Worm (Caenorhabditis elegans) whole organism, L4/young adult: ENCODE data around the gene pycr-4.

Experiments used
- W03F9.2 ChIP-seq: fragments of 150-350 bp; optimal IDR thresholded peaks from 2 replicates; lab custom pipeline; 2014; ENCODE audit warnings: missing biosample characterization, missing genetic modification characterization
- him-1 ChIP-seq: sonication (generic microtip); optimal IDR thresholded peaks from 2 replicates; lab custom pipeline; 2016; ENCODE audit warnings: missing genotype, missing genetic modification reagents, missing genetic modification characterization, missing compliant biosample characterization

DNA sequence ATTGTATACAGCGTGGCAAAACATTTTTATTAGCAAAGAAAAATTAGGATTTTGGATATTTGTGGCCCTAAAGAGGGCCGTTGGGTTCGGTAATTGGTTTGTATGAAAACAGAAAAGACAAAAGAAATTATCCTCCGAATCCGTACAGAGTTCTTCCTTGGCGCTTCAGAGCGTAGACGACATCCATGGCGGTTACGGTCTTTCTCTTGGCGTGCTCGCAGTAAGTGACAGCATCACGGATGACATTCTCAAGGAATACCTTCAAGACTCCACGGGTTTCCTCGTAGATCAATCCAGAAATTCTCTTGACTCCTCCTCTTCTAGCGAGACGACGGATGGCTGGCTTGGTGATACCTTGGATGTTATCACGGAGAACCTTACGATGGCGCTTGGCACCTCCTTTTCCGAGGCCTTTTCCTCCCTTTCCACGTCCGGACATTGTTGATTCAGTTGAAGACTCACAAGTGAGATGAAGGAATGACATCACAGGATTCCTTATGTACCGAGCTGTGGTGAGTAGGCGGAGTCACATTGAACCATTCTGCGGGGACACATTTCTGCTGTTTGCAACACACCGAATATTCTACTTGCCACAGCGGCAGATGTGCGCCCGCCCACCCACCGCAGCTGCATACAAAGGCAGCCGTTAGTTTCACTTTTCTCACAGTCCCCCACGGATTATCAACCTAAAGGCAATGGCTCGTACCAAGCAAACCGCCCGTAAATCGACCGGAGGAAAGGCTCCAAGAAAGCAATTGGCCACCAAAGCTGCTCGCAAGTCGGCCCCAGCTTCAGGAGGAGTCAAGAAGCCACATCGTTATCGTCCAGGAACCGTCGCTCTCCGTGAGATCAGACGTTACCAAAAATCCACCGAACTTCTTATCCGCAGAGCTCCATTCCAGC is 10.7 kb upstream of the pycr-4 start, which contains the start of the genes his-60 and his-59:
- TF ChIP-seq him-1 (tag; lab: Kevin White, UChicago) (no peak), W03F9.2 (tag; lab: Kevin White, UChicago) (no peak)
